Fruit fly (Drosophila melanogaster) whole organism, embryonic: Measurements from ENCODE around the gene wisp.

Experiments used
- D19B ChIP-seq: fragments of 200-800 bp; sonication (Bioruptor generic); optimal IDR thresholded peaks from 2 replicates; lab custom pipeline; 2017; ENCODE audit warnings: missing biosample characterization, mild to moderate bottlenecking, missing genetic modification characterization
- Deaf1 ChIP-seq: fragments of 200-800 bp; optimal IDR thresholded peaks from 3 replicates; lab custom pipeline; 2019; ENCODE audit warnings: missing biosample characterization, mild to moderate bottlenecking, missing genetic modification characterization, moderate library complexity
- Hsf ChIP-seq: fragments of 200-800 bp; sonication (Bioruptor generic); optimal IDR thresholded peaks from 3 replicates; lab custom pipeline; 2016; ENCODE audit warnings: missing biosample characterization, missing genetic modification characterization
- eve ChIP-seq, 2 experiments: fragments of >200 bp; optimal IDR thresholded peaks; 2 replicates each; lab custom pipeline; 2017; ENCODE audit warnings: missing biosample characterization in 2 of 2, missing genetic modification characterization in 2 of 2
- exex ChIP-seq: fragments of 200-800 bp; sonication (Bioruptor generic); optimal IDR thresholded peaks from 4 replicates; lab custom pipeline; 2018; ENCODE audit warnings: missing biosample characterization, mild to moderate bottlenecking, missing genetic modification characterization, moderate library complexity
- fd64A ChIP-seq: fragments of 200-800 bp; sonication (Bioruptor generic); optimal IDR thresholded peaks from 3 replicates; lab custom pipeline; 2018; ENCODE audit warnings: missing biosample characterization, mild to moderate bottlenecking, missing genetic modification characterization
- h ChIP-seq: fragments of >200 bp; optimal IDR thresholded peaks from 2 replicates; lab custom pipeline; 2017
- kah ChIP-seq: fragments of 200-800 bp; sonication (Bioruptor generic); optimal IDR thresholded peaks from 2 replicates; lab custom pipeline; 2018; ENCODE audit warnings: missing biosample characterization, mild to moderate bottlenecking, missing genetic modification characterization
- pb ChIP-seq: fragments of 200-800 bp; sonication (Bioruptor generic); optimal IDR thresholded peaks from 3 replicates; lab custom pipeline; 2016; ENCODE audit warnings: missing biosample characterization, missing genetic modification characterization
- slbo ChIP-seq: fragments of 200-800 bp; sonication (Bioruptor generic); IDR thresholded peaks from 2 replicates; pipeline ENCODE4 v1.3.6; 2022; ENCODE audit warnings: missing biosample characterization, missing genetic modification characterization
- ssp ChIP-seq: fragments of 200-800 bp; sonication (Bioruptor generic); IDR thresholded peaks from 2 replicates; pipeline ENCODE4 v1.3.6; 2022; ENCODE audit warnings: missing biosample characterization, missing genetic modification characterization
- vvl ChIP-seq: fragments of 200-800 bp; sonication (Bioruptor generic); IDR thresholded peaks from 2 replicates; pipeline ENCODE4 v1.3.6; 2022; ENCODE audit warnings: missing biosample characterization, missing genetic modification characterization

- TF ChIP-seq exex (tag; lab: Kevin White, UChicago): no peak
- TF ChIP-seq vvl (GFP tag; lab: Robert Waterston, UW): peak; percentile 30; the same call in 1 of the 2 replicates
- TF ChIP-seq D19B: no peak
- TF ChIP-seq h (lab: Kevin White, UChicago): no peak
- no peak for TF ChIP-seq Deaf1 (tag; lab: Kevin White, UChicago)
- no peak for TF ChIP-seq slbo (GFP tag; lab: Robert Waterston, UW)
- TF ChIP-seq kah (GFP tag; lab: Kevin White, UChicago): no peak
- TF ChIP-seq eve (GFP tag; optimal IDR thresholded peaks at IDR 0.05; lab: Kevin White, UChicago): no peak
- no peak for TF ChIP-seq ssp
- no peak for TF ChIP-seq fd64A (GFP tag; lab: Kevin White, UChicago)
- TF ChIP-seq pb (GFP tag; lab: Kevin White, UChicago): no peak
- TF ChIP-seq Hsf: no peak
These were observed 29.0 kb downstream of the wisp start for dm6 chrX:11922650-11923237.
